Worm (Caenorhabditis elegans) whole organism, young adult: Measurements from ENCODE around the gene dnc-3.

Experiments used
- Y53G8AR.9 ChIP-seq: fragments of 200-800 bp; sonication (Bioruptor generic); conservative IDR thresholded peaks from 2 replicates; pipeline ENCODE4 v1.3.6; 2022; ENCODE audit warnings: missing genetic modification reagents, missing genetic modification characterization, missing compliant biosample characterization
- Y67H2A.10 ChIP-seq: fragments of 200-800 bp; sonication (Bioruptor generic); conservative IDR thresholded peaks from 2 replicates; pipeline ENCODE4 v1.3.6; 2022; ENCODE audit warnings: missing genetic modification reagents, missing genetic modification characterization, missing compliant biosample characterization
- attf-5 ChIP-seq: fragments of 200-800 bp; sonication (Bioruptor generic); optimal IDR thresholded peaks from 2 replicates; lab custom pipeline; 2018; ENCODE audit warnings: mild to moderate bottlenecking, missing genetic modification characterization, missing compliant biosample characterization
- dpff-1 ChIP-seq: sonication (generic microtip); optimal IDR thresholded peaks from 2 replicates; lab custom pipeline; 2017; ENCODE audit warnings: mild to moderate bottlenecking, missing genetic modification characterization, missing compliant biosample characterization
- lin-35 ChIP-seq, 3 experiments: fragments of 150-350 bp in 2 of 3; sonication (generic microtip) in 1 of 3; optimal IDR thresholded peaks; 2 replicates each; lab custom pipeline; 2014 to 2018; ENCODE audit warnings: missing biosample characterization in 3 of 3, missing genetic modification characterization in 3 of 3, missing genetic modification reagents in 3 of 3
- nfya-1 ChIP-seq: sonication (generic microtip); optimal IDR thresholded peaks from 2 replicates; lab custom pipeline; 2017; ENCODE audit warnings: antibody characterized with exemption, missing compliant biosample characterization, missing genetic modification characterization, borderline replicate concordance; ENCODE audit not compliant: insufficient read depth
- nfyb-1 ChIP-seq: fragments of 200-800 bp; sonication (Bioruptor generic); IDR thresholded peaks from 2 replicates; pipeline ENCODE4 v1.3.6; 2022; ENCODE audit warnings: missing genetic modification reagents, missing genetic modification characterization, missing compliant biosample characterization
- tlf-1 ChIP-seq: fragments of 200-800 bp; sonication (Bioruptor generic); optimal IDR thresholded peaks from 2 replicates; lab custom pipeline; 2018; ENCODE audit warnings: mild to moderate bottlenecking, missing genetic modification characterization, missing compliant biosample characterization
- unc-62 ChIP-seq: fragments of 150-350 bp; optimal IDR thresholded peaks from 2 replicates; lab custom pipeline; 2014; ENCODE audit warnings: missing biosample characterization, missing genetic modification reagents, missing genetic modification characterization
- ztf-28 ChIP-seq: fragments of 200-800 bp; sonication (Bioruptor generic); IDR thresholded peaks from 2 replicates; pipeline ENCODE4 v1.3.6; 2022; ENCODE audit warnings: missing genetic modification reagents, missing genetic modification characterization, missing compliant biosample characterization

- no peak for TF ChIP-seq nfyb-1 (GFP tag; lab: Robert Waterston, UW)
- TF ChIP-seq Y67H2A.10 (GFP tag; lab: Robert Waterston, UW): no peak
- TF ChIP-seq unc-62 (GFP tag; lab: Kevin White, UChicago): no peak
- TF ChIP-seq ztf-28 (GFP tag; lab: Robert Waterston, UW): no peak
- TF ChIP-seq tlf-1 (GFP tag; lab: Kevin White, UChicago): no peak
- TF ChIP-seq Y53G8AR.9: no peak
- TF ChIP-seq attf-5 (GFP tag; lab: Kevin White, UChicago): no peak
- no peak for TF ChIP-seq nfya-1 (tag; lab: Kevin White, UChicago)
- no peak for TF ChIP-seq lin-35 (GFP tag; optimal IDR thresholded peaks at IDR 0.05; lab: Kevin White, UChicago)
- no peak for TF ChIP-seq dpff-1 (tag; lab: Kevin White, UChicago)
These were observed 7.1 kb upstream of the dnc-3 start, which contains the start of gene apd-3 for ce11 chrII:3546381-3546931.
